ENCODE assay signal across 1 fruit fly cellular context in the genomic region with DNA sequence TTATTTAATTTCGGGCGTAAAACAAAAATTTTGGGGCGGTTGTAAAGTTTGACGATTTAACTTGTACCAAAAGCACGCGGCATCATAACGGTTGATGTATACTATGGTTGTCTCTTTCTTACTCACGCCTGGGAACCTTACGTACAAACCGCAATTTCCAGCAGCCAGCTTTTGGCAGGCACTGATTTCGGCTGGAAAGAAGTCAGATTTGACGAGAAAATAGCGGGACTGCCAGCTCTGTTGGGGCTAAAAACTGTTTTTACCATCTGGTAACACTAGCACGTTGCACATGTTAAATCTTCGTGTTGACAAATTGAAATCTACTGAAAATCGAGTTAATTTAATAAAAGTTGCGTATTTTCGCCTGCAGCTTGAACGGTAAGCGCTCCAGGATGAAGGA.
TF ChIP-seq lines count a peak whose summit lies in the region.

A gene (minus strand): TSS at position 108 of the 400 bp plus-strand sequence.

TF ChIP-seq in whole organism, embryonic, 481 proteins besides CTCF, POLR2A, EP300 and RAD21 (continued from another document and continues in another):
- TF ChIP-seq Neu2 (GFP tag; optimal IDR thresholded peaks at IDR 0.05; lab: Kevin White, UChicago; ENCODE audit: borderline replicate concordance) (no peak), Dfd (GFP tag; optimal IDR thresholded peaks at IDR 0.05; lab: Kevin White, UChicago) (no peak), Sox100B (GFP tag; optimal IDR thresholded peaks at IDR 0.05; lab: Kevin White, UChicago) (no peak), pnt (GFP tag; optimal IDR thresholded peaks at IDR 0.05; lab: Kevin White, UChicago) (no peak), CG17361 (GFP tag; IDR thresholded peaks at IDR 0.05; lab: Robert Waterston, UW) (no peak), nmo (GFP tag; optimal IDR thresholded peaks at IDR 0.05; lab: Kevin White, UChicago) (peak; percentile 71), CG5245 (GFP tag; optimal IDR thresholded peaks at IDR 0.05; lab: Kevin White, UChicago) (no peak), CG16813 (GFP tag; IDR thresholded peaks at IDR 0.05; lab: Robert Waterston, UW; ENCODE audit: partially characterized antibody) (peak; percentile 54), CG8478 (optimal IDR thresholded peaks at IDR 0.05; lab: Kevin White, UChicago) (no peak), zfh1 (GFP tag; IDR thresholded peaks at IDR 0.05; lab: Robert Waterston, UW) (0 out of 3 replicates have a peak, but pooled peaks have one; percentile 17), CG14710 (tag; optimal IDR thresholded peaks at IDR 0.05; lab: Kevin White, UChicago) (no peak), tap (tag; optimal IDR thresholded peaks at IDR 0.05; lab: Kevin White, UChicago) (no peak), Dip3 (GFP tag; optimal IDR thresholded peaks at IDR 0.05; lab: Kevin White, UChicago) (peak; percentile 35), CG31365 (tag; optimal IDR thresholded peaks at IDR 0.05; lab: Kevin White, UChicago) (peak; percentile 7), Kr (GFP tag; optimal IDR thresholded peaks at IDR 0.05; lab: Kevin White, UChicago) (no peak), Drgx (GFP tag; IDR thresholded peaks at IDR 0.05; lab: Robert Waterston, UW) (no peak), CG32532 (GFP tag; IDR thresholded peaks at IDR 0.05; lab: Robert Waterston, UW) (0 out of 2 replicates have a peak, but pooled peaks have one; percentile 15), slou (GFP tag; optimal IDR thresholded peaks at IDR 0.05; lab: Kevin White, UChicago) (no peak), ro (GFP tag; IDR thresholded peaks at IDR 0.05; lab: Robert Waterston, UW) (no peak), inv (GFP tag; IDR thresholded peaks at IDR 0.05; lab: Robert Waterston, UW; ENCODE audit: partially characterized antibody) (peak; percentile 37; the same call in 1 of the 2 replicates), en (GFP tag; optimal IDR thresholded peaks at IDR 0.05; lab: Kevin White, UChicago) (no peak), CG8765 (GFP tag; IDR thresholded peaks at IDR 0.05; lab: Robert Waterston, UW) (no peak), exex (tag; optimal IDR thresholded peaks at IDR 0.05; lab: Kevin White, UChicago) (no peak), CG32767 (GFP tag; IDR thresholded peaks at IDR 0.05; lab: Robert Waterston, UW) (no peak), mld (GFP tag; IDR thresholded peaks at IDR 0.05; lab: Robert Waterston, UW; ENCODE audit: partially characterized antibody) (no peak), CG3407 (GFP tag; optimal IDR thresholded peaks at IDR 0.05; lab: Kevin White, UChicago) (no peak), E2f1 (GFP tag; IDR thresholded peaks at IDR 0.05; lab: Robert Waterston, UW) (no peak), CG11093 (GFP tag; IDR thresholded peaks at IDR 0.05; lab: Robert Waterston, UW) (no peak), crp (GFP tag; optimal IDR thresholded peaks at IDR 0.05; lab: Kevin White, UChicago) (peak in 1 of 2 experiments; percentile 44), CG34376 (GFP tag; optimal IDR thresholded peaks at IDR 0.05; lab: Kevin White, UChicago) (no peak), CG4282 (GFP tag; optimal IDR thresholded peaks at IDR 0.05; lab: Kevin White, UChicago) (no peak), Rx (GFP tag; IDR thresholded peaks at IDR 0.05; lab: Robert Waterston, UW) (no peak), fru (optimal IDR thresholded peaks at IDR 0.05; lab: Kevin White, UChicago) (no peak), unc-4 (GFP tag; IDR thresholded peaks at IDR 0.05; lab: Robert Waterston, UW; ENCODE audit: partially characterized antibody) (peak; percentile 34; the same call in 1 of the 2 replicates), CG3995 (GFP tag; optimal IDR thresholded peaks at IDR 0.05; lab: Kevin White, UChicago) (no peak), CG4617 (GFP tag; optimal IDR thresholded peaks at IDR 0.05; lab: Kevin White, UChicago; ENCODE audit: borderline replicate concordance) (peak; percentile 69), sr (GFP tag; IDR thresholded peaks at IDR 0.05; lab: Robert Waterston, UW) (no peak), her (GFP tag; optimal IDR thresholded peaks at IDR 0.05; lab: Kevin White, UChicago) (no peak), br (optimal IDR thresholded peaks at IDR 0.05; lab: Kevin White, UChicago) (no peak), Hey (tag; optimal IDR thresholded peaks at IDR 0.05; lab: Kevin White, UChicago) (no peak), CG8290 (GFP tag; optimal IDR thresholded peaks at IDR 0.05; lab: Kevin White, UChicago) (no peak), CG8290 (tag; optimal IDR thresholded peaks at IDR 0.05; lab: Kevin White, UChicago) (peak in 1 of 2 experiments; percentile 11), Hr39 (optimal IDR thresholded peaks at IDR 0.05; lab: Kevin White, UChicago) (no peak), danr (GFP tag; IDR thresholded peaks at IDR 0.05; lab: Robert Waterston, UW) (no peak), CG5180 (GFP tag; optimal IDR thresholded peaks at IDR 0.05; lab: Kevin White, UChicago) (no peak), cato (GFP tag; optimal IDR thresholded peaks at IDR 0.05; lab: Kevin White, UChicago; ENCODE audit: borderline replicate concordance) (no peak), CG15514 (GFP tag; optimal IDR thresholded peaks at IDR 0.05; lab: Kevin White, UChicago) (peak; percentile 59), abd-A (tag; optimal IDR thresholded peaks at IDR 0.05; lab: Kevin White, UChicago) (no peak), ara (GFP tag; IDR thresholded peaks at IDR 0.05; lab: Robert Waterston, UW) (no peak), Ada2b (GFP tag; IDR thresholded peaks at IDR 0.05; lab: Robert Waterston, UW) (no peak), amos (GFP tag; IDR thresholded peaks at IDR 0.05; lab: Robert Waterston, UW; ENCODE audit: partially characterized antibody) (peak; percentile 63), CG9437 (GFP tag; optimal IDR thresholded peaks at IDR 0.05; lab: Kevin White, UChicago) (peak; percentile 98), CG10462 (GFP tag; optimal IDR thresholded peaks at IDR 0.05; lab: Kevin White, UChicago) (peak; percentile 61), odd (GFP tag; optimal IDR thresholded peaks at IDR 0.05; lab: Kevin White, UChicago) (no peak), Tbp (GFP tag; optimal IDR thresholded peaks at IDR 0.05; lab: Kevin White, UChicago) (no peak), HLH54F (GFP tag; optimal IDR thresholded peaks at IDR 0.05; lab: Kevin White, UChicago) (no peak), CkIIα-i1 (GFP tag; IDR thresholded peaks at IDR 0.05; lab: Robert Waterston, UW) (no peak), mam (GFP tag; optimal IDR thresholded peaks at IDR 0.05; lab: Kevin White, UChicago) (peak; percentile 35), trem (tag; optimal IDR thresholded peaks at IDR 0.05; lab: Kevin White, UChicago) (peak; percentile 59), jigr1 (GFP tag; IDR thresholded peaks at IDR 0.05; lab: Robert Waterston, UW) (no peak), BtbVII (GFP tag; optimal IDR thresholded peaks at IDR 0.05; lab: Kevin White, UChicago) (no peak), knrl (GFP tag; IDR thresholded peaks at IDR 0.05; lab: Robert Waterston, UW; ENCODE audit: partially characterized antibody) (peak; percentile 69), az2 (GFP tag; optimal IDR thresholded peaks at IDR 0.05; lab: Kevin White, UChicago) (no peak), ab (GFP tag; optimal IDR thresholded peaks at IDR 0.05; lab: Kevin White, UChicago) (no peak), Side (GFP tag; optimal IDR thresholded peaks at IDR 0.05; lab: Kevin White, UChicago) (no peak), bbx (GFP tag; IDR thresholded peaks at IDR 0.05; lab: Robert Waterston, UW; ENCODE audit: partially characterized antibody) (peak; percentile 53; the same call in 1 of the 2 replicates), gt (GFP tag; IDR thresholded peaks at IDR 0.05; lab: Robert Waterston, UW) (no peak), Bteb2 (GFP tag; optimal IDR thresholded peaks at IDR 0.05; lab: Kevin White, UChicago) (no peak), lbe (GFP tag; optimal IDR thresholded peaks at IDR 0.05; lab: Kevin White, UChicago) (no peak), slbo (GFP tag; IDR thresholded peaks at IDR 0.05; lab: Robert Waterston, UW) (no peak; the same call in 1 of the 2 replicates), zf30C (GFP tag; optimal IDR thresholded peaks at IDR 0.05; lab: Kevin White, UChicago) (no peak), BEAF-32 (GFP tag; optimal IDR thresholded peaks at IDR 0.05; lab: Kevin White, UChicago) (peak; percentile 47), pan (optimal IDR thresholded peaks at IDR 0.05; lab: Kevin White, UChicago) (no peak), pan (GFP tag; optimal IDR thresholded peaks at IDR 0.05 in 1 of 2, IDR thresholded peaks at IDR 0.05 in 1 of 2) (no peak), sqz (GFP tag; optimal IDR thresholded peaks at IDR 0.05; lab: Kevin White, UChicago) (no peak), Elba2 (GFP tag; optimal IDR thresholded peaks at IDR 0.05; lab: Kevin White, UChicago) (no peak), Mad (GFP tag; optimal IDR thresholded peaks at IDR 0.05; lab: Kevin White, UChicago) (peak; percentile 5), CG42726 (GFP tag; IDR thresholded peaks at IDR 0.05; lab: Robert Waterston, UW; ENCODE audit: partially characterized antibody) (peak; percentile 67; the same call in 1 of the 2 replicates), GATAe (GFP tag; conservative IDR thresholded peaks at IDR 0.05; lab: Robert Waterston, UW) (no peak), scrt (GFP tag; optimal IDR thresholded peaks at IDR 0.05; lab: Kevin White, UChicago) (no peak), CG12299 (tag; optimal IDR thresholded peaks at IDR 0.05; lab: Kevin White, UChicago) (no peak), CG1233 (GFP tag; optimal IDR thresholded peaks at IDR 0.05; lab: Kevin White, UChicago) (no peak), gfzf (GFP tag; optimal IDR thresholded peaks at IDR 0.05; lab: Kevin White, UChicago) (peak; percentile 93), CG31388 (GFP tag; optimal IDR thresholded peaks at IDR 0.05; lab: Kevin White, UChicago) (no peak), shn (GFP tag; optimal IDR thresholded peaks at IDR 0.05; lab: Kevin White, UChicago) (no peak), CG10366 (GFP tag; IDR thresholded peaks at IDR 0.05; lab: Robert Waterston, UW) (no peak), gce (GFP tag; IDR thresholded peaks at IDR 0.05; lab: Robert Waterston, UW) (no peak), CG12236 (GFP tag; optimal IDR thresholded peaks at IDR 0.05; lab: Kevin White, UChicago) (no peak), zen2 (GFP tag; IDR thresholded peaks at IDR 0.05; lab: Robert Waterston, UW; ENCODE audit: partially characterized antibody) (no peak), H15 (GFP tag; IDR thresholded peaks at IDR 0.05; lab: Robert Waterston, UW) (no peak), wdn (GFP tag; IDR thresholded peaks at IDR 0.05; lab: Robert Waterston, UW) (no peak), PHDP (tag; optimal IDR thresholded peaks at IDR 0.05; lab: Kevin White, UChicago) (no peak), Awh (GFP tag; IDR thresholded peaks at IDR 0.05; lab: Robert Waterston, UW) (no peak), luna (GFP tag; optimal IDR thresholded peaks at IDR 0.05; lab: Kevin White, UChicago) (no peak), CG14441 (GFP tag; IDR thresholded peaks at IDR 0.05; lab: Robert Waterston, UW) (no peak), otp (GFP tag; IDR thresholded peaks at IDR 0.05; lab: Robert Waterston, UW) (no peak), Max (GFP tag; optimal IDR thresholded peaks at IDR 0.05; lab: Kevin White, UChicago) (peak; percentile 85), CG18764 (GFP tag; optimal IDR thresholded peaks at IDR 0.05; lab: Kevin White, UChicago) (no peak), oc (tag; optimal IDR thresholded peaks at IDR 0.05; lab: Kevin White, UChicago) (no peak), lilli (GFP tag; optimal IDR thresholded peaks at IDR 0.05; lab: Kevin White, UChicago) (no peak), unpg (GFP tag; optimal IDR thresholded peaks at IDR 0.05; lab: Kevin White, UChicago) (no peak), CG30403 (GFP tag; optimal IDR thresholded peaks at IDR 0.05; lab: Kevin White, UChicago) (no peak), YL-1 (GFP tag; optimal IDR thresholded peaks at IDR 0.05; lab: Kevin White, UChicago) (peak; percentile 71), h (optimal IDR thresholded peaks at IDR 0.05; lab: Kevin White, UChicago) (no peak), Dbx (GFP tag; IDR thresholded peaks at IDR 0.05; lab: Robert Waterston, UW) (no peak), nom (GFP tag; optimal IDR thresholded peaks at IDR 0.05; lab: Kevin White, UChicago) (no peak), sens-2 (GFP tag; IDR thresholded peaks at IDR 0.05; lab: Robert Waterston, UW) (no peak), pros (GFP tag; optimal IDR thresholded peaks at IDR 0.05; lab: Kevin White, UChicago) (no peak), kay (GFP tag; optimal IDR thresholded peaks at IDR 0.05; lab: Kevin White, UChicago) (no peak), CG31224 (GFP tag; IDR thresholded peaks at IDR 0.05; lab: Robert Waterston, UW) (no peak), CG30431 (GFP tag; optimal IDR thresholded peaks at IDR 0.05; lab: Kevin White, UChicago) (no peak), Hmr (GFP tag; optimal IDR thresholded peaks at IDR 0.05; lab: Kevin White, UChicago) (peak; percentile 55), CG11247 (GFP tag; IDR thresholded peaks at IDR 0.05; lab: Robert Waterston, UW) (no peak), CG34422 (GFP tag; IDR thresholded peaks at IDR 0.05; lab: Robert Waterston, UW) (peak; percentile 65; the same call in 2 of the 3 replicates), HLH4C (GFP tag; IDR thresholded peaks at IDR 0.05; lab: Robert Waterston, UW; ENCODE audit: partially characterized antibody) (peak; percentile 37; the same call in 1 of the 3 replicates), Sry-δ (GFP tag; optimal IDR thresholded peaks at IDR 0.05; lab: Kevin White, UChicago) (no peak), CG13287 (GFP tag; IDR thresholded peaks at IDR 0.05; lab: Robert Waterston, UW; ENCODE audit: partially characterized antibody) (peak; percentile 77), Ptx1 (GFP tag; IDR thresholded peaks at IDR 0.05; lab: Robert Waterston, UW) (no peak), pho (GFP tag; optimal IDR thresholded peaks at IDR 0.05; lab: Kevin White, UChicago) (peak; percentile 22), CG16863 (GFP tag; optimal IDR thresholded peaks at IDR 0.05; lab: Kevin White, UChicago) (no peak), CG12744 (GFP tag; optimal IDR thresholded peaks at IDR 0.05; lab: Kevin White, UChicago) (no peak), CG10565 (GFP tag; optimal IDR thresholded peaks at IDR 0.05; lab: Kevin White, UChicago) (no peak), usp (GFP tag; optimal IDR thresholded peaks at IDR 0.05; lab: Kevin White, UChicago) (no peak), Hr51 (GFP tag; optimal IDR thresholded peaks at IDR 0.05; lab: Kevin White, UChicago) (peak in 1 of 2 experiments; percentile 7), CG7357 (GFP tag; IDR thresholded peaks at IDR 0.05; lab: Robert Waterston, UW) (no peak), org-1 (GFP tag; optimal IDR thresholded peaks at IDR 0.05; lab: Kevin White, UChicago) (no peak), wek (GFP tag; optimal IDR thresholded peaks at IDR 0.05; lab: Kevin White, UChicago) (no peak), cwo (GFP tag; optimal IDR thresholded peaks at IDR 0.05; lab: Kevin White, UChicago) (no peak), ash1 (GFP tag; optimal IDR thresholded peaks at IDR 0.05; lab: Kevin White, UChicago) (no peak)
